Worm (Caenorhabditis elegans) whole organism, L3 larva: ENCODE data around the gene cox-6A.

Experiments used
- R02D3.7 ChIP-seq: fragments of 150-350 bp; optimal IDR thresholded peaks from 2 replicates; lab custom pipeline; 2014; ENCODE audit warnings: missing biosample characterization, missing genetic modification characterization
- ZK546.5 ChIP-seq: sonication (generic microtip); optimal IDR thresholded peaks from 2 replicates; lab custom pipeline; 2017; ENCODE audit warnings: missing biosample characterization, missing genetic modification characterization
- aly-2 ChIP-seq: fragments of 150-350 bp; optimal IDR thresholded peaks from 2 replicates; lab custom pipeline; 2014; ENCODE audit warnings: missing biosample characterization, missing genetic modification characterization
- ama-1 ChIP-seq: fragments of 150-350 bp; optimal IDR thresholded peaks from 2 replicates; lab custom pipeline; 2018
- ceh-16 ChIP-seq: sonication (generic microtip); optimal IDR thresholded peaks from 2 replicates; lab custom pipeline; 2017; ENCODE audit warnings: missing biosample characterization, missing genetic modification characterization
- ceh-28 ChIP-seq: fragments of 150-350 bp; optimal IDR thresholded peaks from 2 replicates; lab custom pipeline; 2014; ENCODE audit warnings: missing biosample characterization, missing genetic modification reagents, missing genetic modification characterization
- ceh-82 ChIP-seq: fragments of 150-350 bp; optimal IDR thresholded peaks from 2 replicates; lab custom pipeline; 2014; ENCODE audit warnings: missing biosample characterization, missing genetic modification characterization
- ceh-9 ChIP-seq: sonication (generic microtip); optimal IDR thresholded peaks from 2 replicates; lab custom pipeline; 2018; ENCODE audit warnings: missing biosample characterization, missing genetic modification characterization
- daf-12 ChIP-seq: fragments of 150-350 bp; optimal IDR thresholded peaks from 2 replicates; lab custom pipeline; 2014; ENCODE audit warnings: missing biosample characterization, missing genetic modification reagents, missing genetic modification characterization
- egl-27 ChIP-seq: sonication (generic microtip); optimal IDR thresholded peaks from 4 replicates; lab custom pipeline; 2017; ENCODE audit warnings: missing biosample characterization, missing genetic modification reagents, missing genetic modification characterization
- egl-5 ChIP-seq: fragments of 150-350 bp; optimal IDR thresholded peaks from 2 replicates; lab custom pipeline; 2017; ENCODE audit warnings: missing biosample characterization, missing genetic modification reagents, missing genetic modification characterization, inconsistent platforms
- elt-1 ChIP-seq: fragments of 150-350 bp; optimal IDR thresholded peaks from 2 replicates; lab custom pipeline; 2014; ENCODE audit warnings: missing biosample characterization, missing genetic modification characterization
- elt-2 ChIP-seq: sonication (generic microtip); optimal IDR thresholded peaks from 2 replicates; lab custom pipeline; 2016; ENCODE audit warnings: missing genetic modification reagents, mild to moderate bottlenecking, missing genetic modification characterization, missing compliant biosample characterization
- elt-3 ChIP-seq, 3 experiments: fragments of 150-350 bp in 1 of 3; sonication (generic microtip) in 2 of 3; optimal IDR thresholded peaks; 2 replicates in 2 of 3; 4 replicates in 1 of 3; lab custom pipeline; 2014 to 2017; ENCODE audit warnings: missing biosample characterization in 3 of 3, missing genetic modification characterization in 3 of 3
- eor-1 ChIP-seq, 2 experiments: fragments of 150-350 bp; optimal IDR thresholded peaks; 2 replicates each; lab custom pipeline; 2014 to 2018; ENCODE audit warnings: missing biosample characterization in 2 of 2, missing genetic modification characterization in 2 of 2
- fkh-10 ChIP-seq: sonication (generic microtip); optimal IDR thresholded peaks from 2 replicates; lab custom pipeline; 2017; ENCODE audit warnings: missing biosample characterization, missing genetic modification reagents, missing genetic modification characterization
- fkh-2 ChIP-seq: fragments of 150-350 bp; optimal IDR thresholded peaks from 2 replicates; lab custom pipeline; 2014; ENCODE audit warnings: missing biosample characterization, missing genetic modification reagents, missing genetic modification characterization
- fos-1 ChIP-seq: fragments of 150-350 bp; optimal IDR thresholded peaks from 2 replicates; lab custom pipeline; 2014; ENCODE audit warnings: missing biosample characterization, missing genetic modification characterization
- hmg-11 ChIP-seq: sonication (generic microtip); optimal IDR thresholded peaks from 2 replicates; lab custom pipeline; 2016; ENCODE audit warnings: missing genetic modification characterization, missing compliant biosample characterization
- jun-1 ChIP-seq: fragments of 150-350 bp; optimal IDR thresholded peaks from 2 replicates; lab custom pipeline; 2014; ENCODE audit warnings: missing biosample characterization, missing genetic modification reagents, missing genetic modification characterization
- lin-15B ChIP-seq: fragments of 150-350 bp; optimal IDR thresholded peaks from 2 replicates; lab custom pipeline; 2014; ENCODE audit warnings: missing biosample characterization, missing genetic modification characterization
- lin-39 ChIP-seq: fragments of 150-350 bp; optimal IDR thresholded peaks from 2 replicates; lab custom pipeline; 2018; ENCODE audit warnings: missing biosample characterization, missing genetic modification reagents, missing genetic modification characterization
- lsy-12 ChIP-seq: sonication (generic microtip); optimal IDR thresholded peaks from 2 replicates; lab custom pipeline; 2016; ENCODE audit warnings: mild to moderate bottlenecking, missing genetic modification characterization, missing compliant biosample characterization
- mdl-1 ChIP-seq: fragments of 150-350 bp; optimal IDR thresholded peaks from 2 replicates; lab custom pipeline; 2014; ENCODE audit warnings: missing biosample characterization, missing genetic modification characterization
- mml-1 ChIP-seq: fragments of 150-350 bp; sonication (generic microtip); optimal IDR thresholded peaks from 3 replicates; lab custom pipeline; 2014; ENCODE audit warnings: missing biosample characterization, missing genetic modification characterization
- nfya-1 ChIP-seq: sonication (generic microtip); optimal IDR thresholded peaks from 2 replicates; lab custom pipeline; 2017; ENCODE audit warnings: missing genetic modification characterization, mild to moderate bottlenecking, missing compliant biosample characterization, antibody characterized with exemption, moderate library complexity; ENCODE audit not compliant: insufficient read depth
- nhr-11 ChIP-seq: fragments of 150-350 bp; optimal IDR thresholded peaks from 2 replicates; lab custom pipeline; 2014; ENCODE audit warnings: missing biosample characterization, missing genetic modification characterization
- nhr-12 ChIP-seq: fragments of 150-350 bp; optimal IDR thresholded peaks from 2 replicates; lab custom pipeline; 2014; ENCODE audit warnings: missing biosample characterization, missing genetic modification characterization
- nhr-23 ChIP-seq: fragments of 150-350 bp; optimal IDR thresholded peaks from 2 replicates; lab custom pipeline; 2014; ENCODE audit warnings: missing biosample characterization, missing genetic modification reagents, missing genetic modification characterization
- nhr-237 ChIP-seq: fragments of 150-350 bp; optimal IDR thresholded peaks from 2 replicates; lab custom pipeline; 2014; ENCODE audit warnings: missing biosample characterization, missing genetic modification characterization
- nhr-25 ChIP-seq: sonication (generic microtip); optimal IDR thresholded peaks from 2 replicates; lab custom pipeline; 2017; ENCODE audit warnings: missing biosample characterization, missing genetic modification characterization
- nhr-28 ChIP-seq: fragments of 150-350 bp; optimal IDR thresholded peaks from 2 replicates; lab custom pipeline; 2014; ENCODE audit warnings: missing biosample characterization, missing genetic modification characterization
- nhr-43 ChIP-seq: sonication (generic microtip); optimal IDR thresholded peaks from 2 replicates; lab custom pipeline; 2016; ENCODE audit warnings: mild to moderate bottlenecking, missing genetic modification characterization, missing compliant biosample characterization; ENCODE audit not compliant: poor library complexity, severe bottlenecking
- nhr-67 ChIP-seq: fragments of 150-350 bp; optimal IDR thresholded peaks from 2 replicates; lab custom pipeline; 2014; ENCODE audit warnings: missing biosample characterization, missing genetic modification characterization
- nhr-76 ChIP-seq: fragments of 150-350 bp; sonication (generic microtip); optimal IDR thresholded peaks from 5 replicates; lab custom pipeline; 2014; ENCODE audit warnings: missing biosample characterization, missing genetic modification characterization
- nhr-77 ChIP-seq: fragments of 150-350 bp; optimal IDR thresholded peaks from 2 replicates; lab custom pipeline; 2014; ENCODE audit warnings: missing biosample characterization, missing genetic modification characterization
- pha-4 ChIP-seq: fragments of 150-350 bp; optimal IDR thresholded peaks from 2 replicates; lab custom pipeline; 2014; ENCODE audit warnings: missing biosample characterization, missing genetic modification reagents, missing genetic modification characterization
- pqm-1 ChIP-seq: fragments of 150-350 bp; optimal IDR thresholded peaks from 2 replicates; lab custom pipeline; 2017; ENCODE audit warnings: missing biosample characterization, missing genetic modification characterization, inconsistent platforms
- sea-2 ChIP-seq: fragments of 150-350 bp; sonication (generic microtip); optimal IDR thresholded peaks from 4 replicates; lab custom pipeline; 2014; ENCODE audit warnings: missing biosample characterization, missing genetic modification reagents, missing genetic modification characterization
- skn-1 ChIP-seq: fragments of 150-350 bp; optimal IDR thresholded peaks from 2 replicates; lab custom pipeline; 2014; ENCODE audit warnings: missing biosample characterization, missing genetic modification characterization
- snpc-4 ChIP-seq: fragments of 150-350 bp; optimal IDR thresholded peaks from 2 replicates; lab custom pipeline; 2014; ENCODE audit warnings: missing biosample characterization, missing genetic modification characterization
- tbx-2 ChIP-seq: sonication (generic microtip); optimal IDR thresholded peaks from 2 replicates; lab custom pipeline; 2016; ENCODE audit warnings: mild to moderate bottlenecking, missing genetic modification characterization, missing compliant biosample characterization
- unc-39 ChIP-seq: sonication (generic microtip); optimal IDR thresholded peaks from 4 replicates; lab custom pipeline; 2017; ENCODE audit warnings: missing biosample characterization, missing genetic modification characterization
- unc-62 ChIP-seq: fragments of 150-350 bp; sonication (generic microtip); optimal IDR thresholded peaks from 4 replicates; lab custom pipeline; 2014; ENCODE audit warnings: missing biosample characterization, missing genetic modification reagents, missing genetic modification characterization
- zag-1 ChIP-seq: fragments of 150-350 bp; optimal IDR thresholded peaks from 2 replicates; lab custom pipeline; 2014; ENCODE audit warnings: missing biosample characterization, missing genetic modification characterization
- ztf-11 ChIP-seq: fragments of 150-350 bp; optimal IDR thresholded peaks from 2 replicates; lab custom pipeline; 2014; ENCODE audit warnings: missing biosample characterization, missing genetic modification characterization
- ztf-4 ChIP-seq: fragments of 150-350 bp; optimal IDR thresholded peaks from 2 replicates; lab custom pipeline; 2014; ENCODE audit warnings: missing biosample characterization, missing genetic modification characterization

Gene cox-6A

DNA sequence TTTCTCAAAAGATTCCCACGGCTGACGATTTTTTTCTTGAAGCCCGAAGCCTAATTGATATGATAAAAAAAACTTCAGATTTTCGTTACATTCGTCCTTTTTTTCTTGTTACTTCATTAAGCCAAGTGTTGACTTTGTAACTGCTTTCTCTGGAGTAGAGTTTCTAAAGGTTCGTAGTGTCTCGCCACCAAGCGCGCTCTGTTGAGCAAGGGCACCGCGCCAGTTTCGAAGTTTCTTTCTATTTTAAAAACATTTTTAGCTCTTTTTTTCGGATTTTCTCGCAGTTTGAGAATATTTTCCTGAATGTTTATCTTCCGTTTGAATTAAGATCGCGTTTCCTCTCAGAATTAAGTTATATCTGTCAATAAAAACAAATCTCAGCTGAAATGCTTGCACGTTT is 5.0 kb upstream of the cox-6A start:
- TF ChIP-seq nhr-76 (tag; lab: Kevin White, UChicago) (no peak), ceh-16 (tag; lab: Kevin White, UChicago) (no peak)

DNA sequence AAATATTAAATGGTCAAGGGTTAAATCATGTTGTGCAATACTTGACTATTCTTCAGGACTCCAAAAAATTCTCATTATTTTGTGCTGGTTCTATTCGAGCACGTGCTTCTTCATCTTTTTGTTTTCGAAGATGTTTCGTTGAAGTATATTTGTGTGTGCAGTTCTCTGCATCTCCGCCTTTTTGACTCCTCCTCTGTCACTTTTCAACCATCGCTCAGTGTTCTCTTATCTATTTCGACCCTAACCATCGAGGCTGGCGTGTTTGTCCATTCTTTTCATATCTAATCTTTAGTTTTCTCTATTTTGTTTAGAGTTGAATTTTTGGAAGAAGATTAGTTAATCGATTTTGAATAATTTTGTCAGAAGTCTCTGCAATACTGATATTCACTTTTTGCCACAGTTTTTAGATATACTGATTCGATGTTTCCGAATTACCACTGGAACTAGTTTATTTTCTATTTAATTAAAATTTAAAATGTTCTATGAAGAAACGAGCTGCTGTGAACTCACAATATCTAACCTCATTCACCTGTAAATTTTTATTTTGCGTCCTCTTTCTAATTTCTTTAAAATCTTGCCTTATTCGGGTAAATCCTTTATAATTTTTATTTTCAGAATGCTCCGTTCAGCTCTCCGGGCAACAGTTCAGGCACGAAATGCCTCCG is 4.2 kb upstream of the cox-6A start, which contains the start of gene alh-1:
Gene alh-1, plus strand, starts transcription at position 615 of the 665 bp plus-strand sequence.
- no peak for TF ChIP-seq ZK546.5 (tag; lab: Kevin White, UChicago)
- peak; percentile 9 for TF ChIP-seq lin-39 (tag; lab: Kevin White, UChicago)
- no peak for TF ChIP-seq fkh-2 (tag; lab: Kevin White, UChicago)
- peak; percentile 74 for TF ChIP-seq pha-4
- no peak for TF ChIP-seq R02D3.7 (tag; lab: Kevin White, UChicago)
- TF ChIP-seq pqm-1 (tag; lab: Kevin White, UChicago) = peak; percentile 61
- peak; percentile 77 for TF ChIP-seq elt-1
- TF ChIP-seq ceh-9 (tag; lab: Kevin White, UChicago) = no peak
- TF ChIP-seq lsy-12 (tag; lab: Kevin White, UChicago) = no peak
- peak; percentile 17 for TF ChIP-seq snpc-4
- peak; percentile 79 for TF ChIP-seq elt-2 (tag; lab: Kevin White, UChicago)
- no peak for TF ChIP-seq nhr-237 (tag; lab: Kevin White, UChicago)

DNA sequence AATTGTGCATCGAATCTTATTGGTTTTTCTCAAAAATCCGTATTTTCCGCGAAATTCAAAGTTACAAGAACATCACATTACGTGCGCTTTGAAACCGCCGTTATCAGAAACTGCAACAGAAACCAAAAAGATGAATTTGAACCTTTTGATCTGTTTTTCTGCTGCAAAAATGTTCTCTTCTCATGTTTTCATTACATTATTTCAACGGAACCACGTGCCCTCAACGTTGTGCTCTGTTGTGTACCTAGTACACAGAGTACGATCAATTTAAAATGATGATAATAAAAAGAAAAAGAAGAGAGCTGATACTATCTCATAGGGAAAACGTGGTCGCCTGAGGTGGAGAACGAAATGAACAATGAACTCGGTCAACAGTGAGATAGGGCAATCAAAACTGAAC is 3.5 kb upstream of the cox-6A start:
- TF ChIP-seq nhr-67 (tag; lab: Kevin White, UChicago) = no peak
- TF ChIP-seq eor-1 (tag; optimal IDR thresholded peaks at IDR 0.05; lab: Kevin White, UChicago) = no peak
- peak; percentile 93 for TF ChIP-seq elt-2 (tag; lab: Kevin White, UChicago)
- no peak for TF ChIP-seq daf-12 (tag; lab: Kevin White, UChicago)
- no peak for TF ChIP-seq tbx-2 (tag; lab: Kevin White, UChicago)
- TF ChIP-seq ceh-9 (tag; lab: Kevin White, UChicago) = no peak
- no peak for TF ChIP-seq nhr-77 (tag; lab: Kevin White, UChicago)
- peak; percentile 81 for TF ChIP-seq nhr-43 (tag; lab: Kevin White, UChicago)
- no peak for TF ChIP-seq ztf-11 (tag; lab: Kevin White, UChicago)
- TF ChIP-seq nhr-237 (tag; lab: Kevin White, UChicago) = no peak
- TF ChIP-seq skn-1 = peak; percentile 81
- TF ChIP-seq ZK546.5 (tag; lab: Kevin White, UChicago) = no peak
- peak; percentile 10 for TF ChIP-seq snpc-4
- TF ChIP-seq nhr-11 (tag; lab: Kevin White, UChicago) = peak; percentile 37
- TF ChIP-seq sea-2 = no peak
- TF ChIP-seq lin-15B = peak; percentile 6
- TF ChIP-seq nhr-23 (tag; lab: Kevin White, UChicago) = peak; percentile 82
- TF ChIP-seq unc-62 (GFP tag; lab: Kevin White, UChicago) = no peak
- TF ChIP-seq elt-1 = peak; percentile 7
- TF ChIP-seq jun-1 (tag; lab: Kevin White, UChicago) = peak; percentile 78
- TF ChIP-seq mml-1 = no peak
- TF ChIP-seq fos-1 (tag; lab: Kevin White, UChicago) = no peak
- TF ChIP-seq nhr-28 = no peak
- TF ChIP-seq nhr-25 (tag; lab: Kevin White, UChicago) = no peak
- peak; percentile 25 for TF ChIP-seq ztf-4 (tag; lab: Kevin White, UChicago)
- TF ChIP-seq ceh-82 (tag; lab: Kevin White, UChicago) = no peak
- TF ChIP-seq nhr-12 (tag; lab: Kevin White, UChicago) = no peak
- TF ChIP-seq pha-4 = peak; percentile 93
- TF ChIP-seq unc-39 = no peak
- TF ChIP-seq nfya-1 (tag; lab: Kevin White, UChicago) = peak; percentile 60
- TF ChIP-seq fkh-2 (tag; lab: Kevin White, UChicago) = no peak
- TF ChIP-seq R02D3.7 (tag; lab: Kevin White, UChicago) = no peak
- no peak for TF ChIP-seq fkh-10 (GFP tag; lab: Kevin White, UChicago)
- TF ChIP-seq aly-2 (tag; lab: Kevin White, UChicago) = no peak
- TF ChIP-seq egl-5 (tag; lab: Kevin White, UChicago) = no peak
- no peak for TF ChIP-seq egl-27 (tag; lab: Kevin White, UChicago)
- TF ChIP-seq ama-1 (lab: Kevin White, UChicago) = peak; percentile 26
- TF ChIP-seq ceh-16 (tag; lab: Kevin White, UChicago) = no peak
- peak; percentile 99 for TF ChIP-seq pqm-1 (tag; lab: Kevin White, UChicago)
- peak; percentile 43 for TF ChIP-seq mdl-1
- TF ChIP-seq lin-39 (tag; lab: Kevin White, UChicago) = no peak
- TF ChIP-seq lsy-12 (tag; lab: Kevin White, UChicago) = no peak
- TF ChIP-seq elt-3 (tag; optimal IDR thresholded peaks at IDR 0.05; lab: Kevin White, UChicago) = peak in 1 of 3 experiments; percentile 8
- TF ChIP-seq nhr-76 (tag; lab: Kevin White, UChicago) = no peak
- no peak for TF ChIP-seq ceh-28
- TF ChIP-seq zag-1 = no peak
- TF ChIP-seq hmg-11 (tag; lab: Kevin White, UChicago) = no peak
